Worm (Caenorhabditis elegans): Measurements from ENCODE around the gene K07E3.2.

The K07E3.2 gene

DNA sequence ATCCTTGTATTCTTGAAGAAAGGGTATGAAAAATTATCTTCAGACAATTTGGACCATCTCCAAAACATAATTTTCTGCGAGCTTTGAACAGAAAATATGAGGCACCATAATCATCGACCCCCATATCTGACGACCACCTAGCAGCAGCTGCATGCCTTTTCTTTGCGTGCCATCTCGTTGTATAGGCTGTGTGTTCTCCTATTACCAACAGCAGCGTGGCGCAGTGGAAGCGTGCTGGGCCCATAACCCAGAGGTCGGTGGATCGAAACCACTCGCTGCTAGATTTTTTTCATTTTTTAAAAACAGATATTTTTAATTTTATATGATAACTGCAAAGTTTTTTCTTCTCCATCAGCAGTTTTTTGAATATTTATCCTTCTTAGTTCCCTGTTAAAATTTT is 51.9 kb downstream of the K07E3.2 start (continued):
- TF ChIP-seq madf-3 (GFP tag; IDR thresholded peaks at IDR 0.05) (0 out of 2 replicates have a peak, but pooled peaks have one; percentile 39), ama-1 (optimal IDR thresholded peaks at IDR 0.05) (no peak), ama-1 (GFP tag; optimal IDR thresholded peaks at IDR 0.05) (peak in 1 of 2 experiments; percentile 56), ekl-4 (GFP tag; IDR thresholded peaks at IDR 0.05) (peak; percentile 67; the same call in 1 of the 2 replicates), zfh-2 (GFP tag; conservative IDR thresholded peaks at IDR 0.05) (peak; percentile 36; the same call in 1 of the 2 replicates), lin-35 (GFP tag; optimal IDR thresholded peaks at IDR 0.05) (peak in 1 of 3 experiments; percentile 35), K12H6.12 (tag; optimal IDR thresholded peaks at IDR 0.05) (peak; percentile 32), egrh-3 (GFP tag; IDR thresholded peaks at IDR 0.05) (peak; percentile 28; the same call in 1 of the 2 replicates), ZK185.1 (tag; optimal IDR thresholded peaks at IDR 0.05; ENCODE audit: poor library complexity, severe bottlenecking) (no peak), snpc-3.4 (tag; optimal IDR thresholded peaks at IDR 0.05) (peak; percentile 31), ceh-40 (GFP tag; IDR thresholded peaks at IDR 0.05) (peak; percentile 66; the same call in 1 of the 2 replicates), ceh-27 (GFP tag; optimal IDR thresholded peaks at IDR 0.05) (peak; percentile 11)

DNA sequence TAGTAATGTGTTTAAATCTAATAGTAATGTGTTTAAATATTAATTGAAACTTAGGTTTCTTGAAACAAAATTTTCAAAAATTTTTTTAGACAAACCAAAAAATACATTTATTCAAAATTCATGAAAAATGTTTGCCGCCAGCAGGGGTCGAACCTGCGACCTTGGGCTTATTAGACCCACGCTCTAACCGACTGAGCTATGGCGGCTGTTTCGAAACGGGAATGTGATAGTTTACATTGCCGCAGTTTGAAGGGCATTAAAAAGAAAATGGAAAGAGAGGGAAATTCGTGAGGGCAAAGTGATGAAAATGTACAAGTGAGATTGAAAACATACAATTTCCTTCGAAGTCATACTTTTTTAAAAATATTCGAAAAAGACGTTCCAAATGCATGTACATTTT is 52.4 kb downstream of the K07E3.2 start:
- TF ChIP-seq chd-7 (tag; optimal IDR thresholded peaks at IDR 0.05) (no peak), ceh-27 (GFP tag; optimal IDR thresholded peaks at IDR 0.05) (no peak), ztf-3 (GFP tag; optimal IDR thresholded peaks at IDR 0.05) (no peak), hlh-26 (GFP tag; conservative IDR thresholded peaks at IDR 0.05) (no peak), gei-17 (GFP tag; optimal IDR thresholded peaks at IDR 0.05) (no peak), Y56A3A.18 (GFP tag; IDR thresholded peaks at IDR 0.05) (peak; percentile 75; the same call in 1 of the 2 replicates), rpc-1 (optimal IDR thresholded peaks at IDR 0.05) (peak; percentile 62), rpc-1 (tag; optimal IDR thresholded peaks at IDR 0.05) (peak; percentile 83), Y95B8A.8 (GFP tag; IDR thresholded peaks at IDR 0.05) (no peak), ets-4 (GFP tag; optimal IDR thresholded peaks at IDR 0.05) (no peak), sea-2 (GFP tag; IDR thresholded peaks at IDR 0.05) (no peak), Y67H2A.10 (GFP tag; conservative IDR thresholded peaks at IDR 0.05) (no peak), rec-8 (tag; optimal IDR thresholded peaks at IDR 0.05) (peak in 1 of 2 experiments; percentile 2), rcor-1 (GFP tag; IDR thresholded peaks at IDR 0.05) (peak; percentile 61), repo-1 (tag; optimal IDR thresholded peaks at IDR 0.05) (no peak), hmg-1.2 (GFP tag; IDR thresholded peaks at IDR 0.05) (peak; percentile 71), madf-3 (GFP tag; IDR thresholded peaks at IDR 0.05) (no peak), ccch-3 (GFP tag; optimal IDR thresholded peaks at IDR 0.05) (no peak), ztf-6 (GFP tag; IDR thresholded peaks at IDR 0.05) (no peak), cebp-1 (GFP tag; IDR thresholded peaks at IDR 0.05) (no peak), cebp-1 (tag; optimal IDR thresholded peaks at IDR 0.05) (peak; percentile 53), nhr-90 (tag; optimal IDR thresholded peaks at IDR 0.05) (no peak), tbp1 (GFP tag; optimal IDR thresholded peaks at IDR 0.05) (peak; percentile 92), F55B11.4 (tag; optimal IDR thresholded peaks at IDR 0.05; ENCODE audit: borderline replicate concordance, insufficient read depth) (no peak), nfya-1 (tag; optimal IDR thresholded peaks at IDR 0.05; ENCODE audit: borderline replicate concordance, insufficient read depth) (no peak), nhr-80 (tag; optimal IDR thresholded peaks at IDR 0.05) (no peak), F37B4.10 (GFP tag; IDR thresholded peaks at IDR 0.05) (0 out of 2 replicates have a peak, but pooled peaks have one; percentile 36), sdz-38 (tag; optimal IDR thresholded peaks at IDR 0.05) (no peak), zfh-2 (GFP tag; conservative IDR thresholded peaks at IDR 0.05) (no peak), lsy-27 (tag; optimal IDR thresholded peaks at IDR 0.05; ENCODE audit: borderline replicate concordance, insufficient read depth) (no peak), ztf-26 (tag; optimal IDR thresholded peaks at IDR 0.05) (no peak), C17E4.6 (GFP tag; IDR thresholded peaks at IDR 0.05) (no peak), bed-1 (GFP tag; IDR thresholded peaks at IDR 0.05) (no peak), tbx-9 (tag; optimal IDR thresholded peaks at IDR 0.05; ENCODE audit: borderline replicate concordance) (no peak), ama-1 (optimal IDR thresholded peaks at IDR 0.05) (no peak), ama-1 (GFP tag; optimal IDR thresholded peaks at IDR 0.05) (peak; percentile 38), attf-3 (GFP tag; conservative IDR thresholded peaks at IDR 0.05) (0 out of 2 replicates have a peak, but pooled peaks have one; percentile 18), snpc-1.1 (tag; optimal IDR thresholded peaks at IDR 0.05; ENCODE audit: insufficient read depth) (peak; percentile 38), him-1 (tag; optimal IDR thresholded peaks at IDR 0.05) (peak; percentile 68)
